Worm (Caenorhabditis elegans) whole organism, mixed stage, embryonic: ENCODE measurements around the gene stg-1.
A peak's percentile ranks its signal among the peaks of the same experiment; 100 is the strongest.

Source experiments
- M03D4.4 ChIP-seq: sonication (generic microtip); optimal IDR thresholded peaks from 2 replicates; lab custom pipeline; 2017; ENCODE audit warnings: mild to moderate bottlenecking, missing genetic modification characterization, missing compliant biosample characterization
- bed-3 ChIP-seq: fragments of 200-800 bp; sonication (Bioruptor generic); optimal IDR thresholded peaks from 3 replicates; lab custom pipeline; 2018; ENCODE audit warnings: mild to moderate bottlenecking, missing genetic modification characterization, moderate library complexity, missing compliant biosample characterization
- blmp-1 ChIP-seq: fragments of 150-350 bp; optimal IDR thresholded peaks from 2 replicates; lab custom pipeline; 2014; ENCODE audit warnings: missing biosample characterization, missing genetic modification characterization
- ceh-39 ChIP-seq: fragments of 150-350 bp; optimal IDR thresholded peaks from 2 replicates; lab custom pipeline; 2014; ENCODE audit warnings: missing biosample characterization, missing genetic modification characterization
- ceh-43 ChIP-seq: fragments of 200-800 bp; sonication (Bioruptor generic); optimal IDR thresholded peaks from 2 replicates; lab custom pipeline; 2018; ENCODE audit warnings: mild to moderate bottlenecking, missing genetic modification characterization, moderate library complexity, missing compliant biosample characterization
- ceh-83 ChIP-seq: fragments of 200-800 bp; sonication (Bioruptor generic); optimal IDR thresholded peaks from 2 replicates; lab custom pipeline; 2018; ENCODE audit warnings: mild to moderate bottlenecking, missing genetic modification characterization, missing compliant biosample characterization
- ces-1 ChIP-seq: fragments of 150-350 bp; optimal IDR thresholded peaks from 2 replicates; lab custom pipeline; 2014; ENCODE audit warnings: missing biosample characterization, missing genetic modification reagents, missing genetic modification characterization
- cnd-1 ChIP-seq: fragments of 200-800 bp; sonication (Bioruptor generic); optimal IDR thresholded peaks from 2 replicates; lab custom pipeline; 2018; ENCODE audit warnings: mild to moderate bottlenecking, missing genetic modification characterization, missing compliant biosample characterization
- drap-1 ChIP-seq: fragments of 200-800 bp; sonication (Bioruptor generic); optimal IDR thresholded peaks from 3 replicates; lab custom pipeline; 2018; ENCODE audit warnings: mild to moderate bottlenecking, missing genetic modification characterization, missing compliant biosample characterization
- elt-1 ChIP-seq: sonication (generic microtip); optimal IDR thresholded peaks from 2 replicates; lab custom pipeline; 2017; ENCODE audit warnings: missing genetic modification characterization, mild to moderate bottlenecking, missing compliant biosample characterization, antibody characterized with exemption, moderate library complexity, borderline replicate concordance; ENCODE audit not compliant: insufficient read depth
- elt-3 ChIP-seq: fragments of 150-350 bp; optimal IDR thresholded peaks from 2 replicates; lab custom pipeline; 2014; ENCODE audit warnings: missing biosample characterization, missing genetic modification characterization
- flh-1 ChIP-seq: fragments of 200-800 bp; sonication (Bioruptor generic); optimal IDR thresholded peaks from 2 replicates; lab custom pipeline; 2018; ENCODE audit warnings: mild to moderate bottlenecking, missing genetic modification characterization, moderate library complexity, missing compliant biosample characterization
- ham-2 ChIP-seq: fragments of 200-800 bp; sonication (Bioruptor generic); optimal IDR thresholded peaks from 2 replicates; lab custom pipeline; 2018; ENCODE audit warnings: mild to moderate bottlenecking, missing genetic modification characterization, missing compliant biosample characterization
- hlh-1 ChIP-seq: fragments of 150-350 bp; optimal IDR thresholded peaks from 2 replicates; lab custom pipeline; 2014; ENCODE audit warnings: missing biosample characterization, missing genetic modification reagents, missing genetic modification characterization
- lin-13 ChIP-seq: fragments of 150-350 bp; optimal IDR thresholded peaks from 2 replicates; lab custom pipeline; 2014; ENCODE audit warnings: missing biosample characterization, missing genetic modification characterization
- lin-32 ChIP-seq: fragments of 200-800 bp; sonication (Bioruptor generic); optimal IDR thresholded peaks from 2 replicates; lab custom pipeline; 2018; ENCODE audit warnings: mild to moderate bottlenecking, missing genetic modification characterization, missing compliant biosample characterization
- lsy-2 ChIP-seq: fragments of 150-350 bp; optimal IDR thresholded peaks from 2 replicates; lab custom pipeline; 2014; ENCODE audit warnings: missing biosample characterization, missing genetic modification characterization
- mab-5 ChIP-seq: fragments of 150-350 bp; optimal IDR thresholded peaks from 2 replicates; lab custom pipeline; 2014; ENCODE audit warnings: missing biosample characterization, missing genetic modification characterization
- mep-1 ChIP-seq: fragments of 150-350 bp; optimal IDR thresholded peaks from 2 replicates; lab custom pipeline; 2017; ENCODE audit warnings: missing biosample characterization, missing genetic modification reagents, missing genetic modification characterization, inconsistent platforms
- mls-2 ChIP-seq: sonication (generic microtip); optimal IDR thresholded peaks from 2 replicates; lab custom pipeline; 2016; ENCODE audit warnings: mild to moderate bottlenecking, missing genetic modification characterization, moderate library complexity, missing compliant biosample characterization
- nhr-12 ChIP-seq: fragments of 150-350 bp; optimal IDR thresholded peaks from 2 replicates; lab custom pipeline; 2014; ENCODE audit warnings: missing biosample characterization, missing genetic modification characterization
- nhr-2 ChIP-seq: fragments of 150-350 bp; optimal IDR thresholded peaks from 2 replicates; lab custom pipeline; 2014; ENCODE audit warnings: missing biosample characterization, missing genetic modification characterization
- nhr-237 ChIP-seq: fragments of 150-350 bp; optimal IDR thresholded peaks from 2 replicates; lab custom pipeline; 2014; ENCODE audit warnings: missing biosample characterization, missing genetic modification characterization
- nhr-28 ChIP-seq: fragments of 150-350 bp; optimal IDR thresholded peaks from 2 replicates; lab custom pipeline; 2014; ENCODE audit warnings: missing biosample characterization, missing genetic modification characterization
- nhr-76 ChIP-seq: sonication (generic microtip); optimal IDR thresholded peaks from 2 replicates; lab custom pipeline; 2017; ENCODE audit warnings: missing biosample characterization, missing genetic modification characterization
- pha-4 ChIP-seq: fragments of 150-350 bp; optimal IDR thresholded peaks from 2 replicates; lab custom pipeline; 2018; ENCODE audit warnings: missing biosample characterization, missing genetic modification reagents, missing genetic modification characterization
- sem-2 ChIP-seq: fragments of 200-800 bp; sonication (Bioruptor generic); optimal IDR thresholded peaks from 2 replicates; lab custom pipeline; 2018; ENCODE audit warnings: mild to moderate bottlenecking, missing genetic modification characterization, missing compliant biosample characterization
- snpc-4 ChIP-seq: fragments of 150-350 bp; optimal IDR thresholded peaks from 2 replicates; lab custom pipeline; 2014; ENCODE audit warnings: missing biosample characterization, missing genetic modification characterization
- sptf-1 ChIP-seq: sonication (generic microtip); optimal IDR thresholded peaks from 2 replicates; lab custom pipeline; 2017; ENCODE audit warnings: mild to moderate bottlenecking, missing genetic modification characterization, moderate library complexity, missing compliant biosample characterization
- tbx-8 ChIP-seq: fragments of 200-800 bp; sonication (Bioruptor generic); optimal IDR thresholded peaks from 2 replicates; lab custom pipeline; 2018; ENCODE audit warnings: mild to moderate bottlenecking, missing genetic modification characterization, moderate library complexity, missing compliant biosample characterization
- unc-120 ChIP-seq: sonication (generic microtip); optimal IDR thresholded peaks from 2 replicates; lab custom pipeline; 2017; ENCODE audit warnings: missing genetic modification characterization, missing compliant biosample characterization; ENCODE audit not compliant: poor library complexity, severe bottlenecking
- unc-39 ChIP-seq: fragments of 150-350 bp; optimal IDR thresholded peaks from 2 replicates; lab custom pipeline; 2014; ENCODE audit warnings: missing biosample characterization, missing genetic modification characterization
- unc-62 ChIP-seq: fragments of 150-350 bp; optimal IDR thresholded peaks from 2 replicates; lab custom pipeline; 2014; ENCODE audit warnings: missing biosample characterization, missing genetic modification reagents, missing genetic modification characterization
- zip-8 ChIP-seq: fragments of 150-350 bp; optimal IDR thresholded peaks from 2 replicates; lab custom pipeline; 2014; ENCODE audit warnings: missing biosample characterization, missing genetic modification characterization
- ztf-11 ChIP-seq: fragments of 150-350 bp; optimal IDR thresholded peaks from 2 replicates; lab custom pipeline; 2014; ENCODE audit warnings: missing biosample characterization, missing genetic modification characterization

Gene stg-1

DNA sequence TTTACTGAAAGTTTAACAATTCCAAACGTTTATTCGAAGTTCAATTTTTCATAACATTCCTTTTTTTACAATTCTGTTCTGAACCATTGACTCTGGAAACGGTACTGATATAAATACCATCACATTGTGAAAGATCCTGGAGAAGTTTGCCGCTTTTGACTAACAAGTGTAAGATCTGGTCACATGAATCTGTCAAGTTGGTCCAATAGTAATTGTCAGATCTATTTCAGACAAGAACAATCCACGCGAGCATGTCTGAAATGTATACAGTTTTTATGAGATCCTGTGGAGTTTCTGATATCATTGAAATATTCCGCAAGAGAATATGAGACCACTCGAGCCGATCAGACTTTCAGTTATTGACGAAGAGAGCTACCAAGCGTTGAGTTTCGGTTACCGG is 32.7 kb upstream of the stg-1 start:
- TF ChIP-seq tbx-8 (GFP tag; lab: Kevin White, UChicago) (no peak), ces-1 (no peak), nhr-28 (tag; lab: Kevin White, UChicago) (no peak), sem-2 (no peak), lsy-2 (no peak), nhr-76 (no peak), flh-1 (GFP tag; lab: Kevin White, UChicago) (no peak), nhr-12 (tag; lab: Kevin White, UChicago) (no peak), ceh-43 (no peak), mab-5 (tag; lab: Kevin White, UChicago) (no peak), lin-32 (GFP tag; lab: Kevin White, UChicago) (no peak), ceh-83 (GFP tag; lab: Kevin White, UChicago) (no peak), mls-2 (tag; lab: Kevin White, UChicago) (no peak), nhr-237 (tag; lab: Kevin White, UChicago) (no peak), zip-8 (no peak), blmp-1 (tag; lab: Kevin White, UChicago) (no peak), mep-1 (tag; lab: Kevin White, UChicago) (no peak), unc-62 (GFP tag; lab: Kevin White, UChicago) (no peak), elt-3 (tag; lab: Kevin White, UChicago) (no peak), nhr-2 (tag; lab: Kevin White, UChicago) (no peak)

ce11 chrII:10084482-10084881 is 24.0 kb upstream of the stg-1 start:
- TF ChIP-seq unc-120 (tag; lab: Kevin White, UChicago) (no peak), ces-1 (peak; percentile 92), mls-2 (tag; lab: Kevin White, UChicago) (no peak), nhr-28 (tag; lab: Kevin White, UChicago) (no peak)

DNA sequence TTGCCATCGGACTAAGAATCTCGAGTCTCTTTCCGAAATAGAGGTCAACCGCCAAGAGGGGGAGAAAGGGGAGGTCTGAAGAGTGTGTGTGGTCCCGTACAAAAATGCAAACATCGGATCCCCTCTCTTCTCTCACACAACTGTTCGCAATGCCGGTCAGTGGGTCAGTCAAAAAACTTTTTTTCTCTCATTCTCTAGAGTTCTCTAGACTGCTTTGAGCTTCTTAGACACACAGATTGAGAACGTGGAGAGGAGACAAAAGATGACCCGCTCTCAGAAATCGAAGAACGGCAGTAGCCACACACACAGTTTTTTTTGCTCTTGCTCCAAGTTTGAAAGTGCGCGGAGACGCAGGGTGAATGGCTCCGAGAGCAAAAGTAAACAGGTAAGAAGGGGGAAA is 15.3 kb upstream of the stg-1 start:
- TF ChIP-seq M03D4.4 (tag; lab: Kevin White, UChicago), result peak; percentile 45
- peak; percentile 3 for TF ChIP-seq sptf-1 (tag; lab: Kevin White, UChicago)
- no peak for TF ChIP-seq mls-2 (tag; lab: Kevin White, UChicago)
- TF ChIP-seq hlh-1 (tag; lab: Kevin White, UChicago), result peak; percentile 87
- no peak for TF ChIP-seq bed-3 (GFP tag; lab: Kevin White, UChicago)

DNA sequence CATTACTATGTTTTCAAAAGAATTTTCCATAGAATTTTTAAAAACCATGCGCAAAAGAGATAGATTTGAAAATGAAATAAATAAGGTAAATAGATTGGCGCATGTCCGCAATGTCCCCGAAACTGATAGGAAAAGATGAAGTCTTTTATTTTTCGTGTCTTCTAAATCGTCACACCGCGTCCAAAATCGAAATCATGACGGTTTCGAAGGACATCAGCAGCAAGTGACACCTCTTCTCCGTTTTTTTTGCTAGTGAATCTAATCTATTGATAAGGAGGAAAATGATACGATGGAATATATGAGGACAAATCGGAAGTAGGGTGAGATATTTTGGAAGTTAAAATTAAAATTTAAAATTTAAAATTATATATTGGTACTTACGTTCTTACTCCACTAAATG is 13.5 kb upstream of the stg-1 start:
- TF ChIP-seq unc-39 (tag; lab: Kevin White, UChicago), result no peak
- no peak for TF ChIP-seq nhr-76
- TF ChIP-seq nhr-237 (tag; lab: Kevin White, UChicago), result no peak
- TF ChIP-seq ceh-39, result no peak
- no peak for TF ChIP-seq mep-1 (tag; lab: Kevin White, UChicago)
- TF ChIP-seq elt-1 (tag; lab: Kevin White, UChicago), result no peak

- no peak for TF ChIP-seq lin-13 (tag; lab: Kevin White, UChicago)
- no peak for TF ChIP-seq nhr-76
- no peak for TF ChIP-seq ztf-11 (tag; lab: Kevin White, UChicago)
- TF ChIP-seq mls-2 (tag; lab: Kevin White, UChicago), result no peak
- TF ChIP-seq snpc-4 (tag; lab: Kevin White, UChicago), result no peak
- TF ChIP-seq flh-1 (GFP tag; lab: Kevin White, UChicago), result no peak
- TF ChIP-seq unc-120 (tag; lab: Kevin White, UChicago), result no peak
Measured at ce11 chrII:10067817-10068216, 7.4 kb upstream of the stg-1 start, which contains the start of gene die-1. TSS of gene die-1 (minus strand) at chrII:10067917.

DNA sequence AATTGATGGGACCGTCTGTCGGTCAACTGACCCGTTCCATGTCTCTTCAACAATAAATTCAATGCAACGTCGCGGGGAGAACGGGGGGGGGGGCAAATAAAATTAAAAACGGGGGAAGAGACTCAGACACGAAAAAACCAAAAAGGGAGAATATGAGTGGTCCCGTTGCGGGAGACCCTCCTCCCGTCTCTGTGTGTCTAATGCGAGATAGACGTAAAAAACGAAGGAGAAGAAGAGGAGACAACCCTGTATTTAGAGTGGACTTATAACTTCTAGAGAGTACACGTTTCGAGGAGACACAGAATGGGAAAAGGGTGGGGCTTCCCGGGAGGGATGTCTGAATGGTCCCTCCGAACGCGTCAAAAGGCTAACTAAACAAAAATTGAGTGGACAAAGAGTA is 5.0 kb upstream of the stg-1 start:
- TF ChIP-seq flh-1 (GFP tag; lab: Kevin White, UChicago) (no peak), mls-2 (tag; lab: Kevin White, UChicago) (peak; percentile 83), tbx-8 (GFP tag; lab: Kevin White, UChicago) (no peak), zip-8 (no peak), hlh-1 (tag; lab: Kevin White, UChicago) (no peak), unc-120 (tag; lab: Kevin White, UChicago) (peak; percentile 39), snpc-4 (tag; lab: Kevin White, UChicago) (no peak), sem-2 (no peak), bed-3 (GFP tag; lab: Kevin White, UChicago) (no peak), nhr-28 (tag; lab: Kevin White, UChicago) (no peak), nhr-12 (tag; lab: Kevin White, UChicago) (no peak), M03D4.4 (tag; lab: Kevin White, UChicago) (peak; percentile 24), sptf-1 (tag; lab: Kevin White, UChicago) (peak; percentile 68), ham-2 (GFP tag; lab: Kevin White, UChicago) (peak; percentile 28), ceh-39 (no peak), cnd-1 (tag; lab: Kevin White, UChicago) (peak; percentile 84), ceh-83 (GFP tag; lab: Kevin White, UChicago) (no peak), mep-1 (tag; lab: Kevin White, UChicago) (no peak), ces-1 (peak; percentile 82), drap-1 (GFP tag; lab: Kevin White, UChicago) (peak; percentile 38), lin-32 (GFP tag; lab: Kevin White, UChicago) (no peak), nhr-2 (tag; lab: Kevin White, UChicago) (peak; percentile 20), nhr-76 (no peak), unc-39 (tag; lab: Kevin White, UChicago) (no peak), unc-62 (GFP tag; lab: Kevin White, UChicago) (no peak), lin-13 (tag; lab: Kevin White, UChicago) (no peak), elt-3 (tag; lab: Kevin White, UChicago) (no peak), lsy-2 (no peak), nhr-237 (tag; lab: Kevin White, UChicago) (no peak), pha-4 (no peak)
